Worm (Caenorhabditis elegans): ENCODE measurements around the gene F42G2.2.

F42G2.2 gene

DNA sequence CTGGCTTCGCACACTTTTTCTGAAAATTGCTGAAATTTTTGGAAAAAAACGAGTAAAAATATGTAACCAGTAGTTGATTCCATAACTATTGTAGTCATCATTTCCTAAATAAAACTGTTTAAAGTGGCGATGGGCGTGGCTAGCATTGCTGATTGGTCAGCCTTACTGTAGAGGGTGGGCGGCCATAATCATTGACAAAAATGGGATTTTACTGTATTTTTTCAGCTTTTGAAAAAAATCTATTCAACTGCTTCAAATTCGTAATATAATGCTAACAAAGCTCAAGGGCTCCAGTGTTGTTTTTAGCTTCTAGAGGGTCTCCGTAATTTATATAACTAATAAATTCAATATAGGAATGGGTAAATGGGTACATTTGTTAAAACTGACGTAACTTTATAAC lies 41.8 kb upstream of the F42G2.2 start, which contains the start of gene F16G10.7:
F16G10.7 (minus strand) TSS at position 101 of the 400 bp plus-strand sequence.
- peak; percentile 29 for TF ChIP-seq lsy-2 (tag; optimal IDR thresholded peaks at IDR 0.05)
- TF ChIP-seq cnd-1 (tag; optimal IDR thresholded peaks at IDR 0.05): no peak

DNA sequence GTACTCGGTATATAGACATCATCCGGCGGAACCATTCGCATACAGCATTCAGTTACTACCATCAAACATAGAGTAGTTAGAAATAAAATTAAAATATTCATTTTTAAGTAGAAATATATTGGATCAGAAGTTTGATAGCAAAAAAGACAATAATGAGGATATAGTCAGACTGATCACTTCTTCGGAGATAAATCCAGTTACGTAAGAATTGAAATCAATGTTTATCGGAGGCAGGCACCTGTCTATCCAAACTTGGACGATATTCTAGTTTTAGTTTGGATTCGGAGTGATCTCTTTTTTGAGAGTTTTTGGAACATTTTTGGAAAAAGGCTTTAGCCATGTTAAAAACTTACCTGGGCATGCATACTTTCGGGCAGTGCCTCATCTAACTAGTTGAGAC lies 38.7 kb upstream of the F42G2.2 start, which contains the start of gene F16G10.8:
F16G10.8 (minus strand) TSS at position 101 of the 400 bp plus-strand sequence.
- TF ChIP-seq nhr-12 (tag; optimal IDR thresholded peaks at IDR 0.05): no peak
- no peak for TF ChIP-seq unc-120 (tag; optimal IDR thresholded peaks at IDR 0.05; ENCODE audit: poor library complexity, severe bottlenecking)
- no peak for TF ChIP-seq lin-13 (tag; optimal IDR thresholded peaks at IDR 0.05)
- no peak for TF ChIP-seq tbx-8 (GFP tag; optimal IDR thresholded peaks at IDR 0.05)
- no peak for TF ChIP-seq nhr-237 (tag; optimal IDR thresholded peaks at IDR 0.05)
- TF ChIP-seq lin-32 (GFP tag; optimal IDR thresholded peaks at IDR 0.05): no peak
- TF ChIP-seq ces-1 (GFP tag; optimal IDR thresholded peaks at IDR 0.05): no peak
- no peak for TF ChIP-seq elt-3 (tag; optimal IDR thresholded peaks at IDR 0.05)
- TF ChIP-seq mab-5 (tag; optimal IDR thresholded peaks at IDR 0.05): no peak
- no peak for TF ChIP-seq pha-4 (tag; optimal IDR thresholded peaks at IDR 0.05)
- no peak for TF ChIP-seq ceh-39 (tag; optimal IDR thresholded peaks at IDR 0.05)
- TF ChIP-seq zip-8 (tag; optimal IDR thresholded peaks at IDR 0.05): no peak
- no peak for TF ChIP-seq ham-2 (GFP tag; optimal IDR thresholded peaks at IDR 0.05)

DNA sequence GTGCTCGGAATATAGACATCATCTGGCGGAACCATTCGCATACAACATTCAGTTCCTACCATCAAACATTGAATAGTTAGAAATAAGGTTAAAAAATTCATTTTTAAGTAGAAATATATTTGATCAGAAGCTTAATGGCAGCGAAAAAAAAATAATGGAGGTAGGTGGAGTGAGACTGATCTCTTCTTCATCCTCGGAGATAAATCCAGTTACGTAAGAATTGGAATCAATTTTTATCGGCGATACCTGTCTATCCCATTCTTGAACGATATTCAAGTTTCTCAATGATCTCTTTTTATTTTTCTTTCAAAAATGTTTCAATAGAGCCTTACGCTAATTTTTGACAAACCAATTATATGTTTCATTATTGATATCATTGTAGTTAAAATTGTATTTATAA lies 36.5 kb upstream of the F42G2.2 start, which contains the start of gene F16G10.9:
F16G10.9 (minus strand) TSS at position 101 of the 400 bp plus-strand sequence.
- TF ChIP-seq zip-8 (tag; optimal IDR thresholded peaks at IDR 0.05): no peak
- TF ChIP-seq tbx-8 (GFP tag; optimal IDR thresholded peaks at IDR 0.05): no peak
- TF ChIP-seq hlh-1 (tag; optimal IDR thresholded peaks at IDR 0.05): no peak
- TF ChIP-seq bed-3 (GFP tag; optimal IDR thresholded peaks at IDR 0.05): no peak
- no peak for TF ChIP-seq drap-1 (GFP tag; optimal IDR thresholded peaks at IDR 0.05)
- TF ChIP-seq mep-1 (tag; optimal IDR thresholded peaks at IDR 0.05): no peak
- no peak for TF ChIP-seq blmp-1 (tag; optimal IDR thresholded peaks at IDR 0.05)

DNA sequence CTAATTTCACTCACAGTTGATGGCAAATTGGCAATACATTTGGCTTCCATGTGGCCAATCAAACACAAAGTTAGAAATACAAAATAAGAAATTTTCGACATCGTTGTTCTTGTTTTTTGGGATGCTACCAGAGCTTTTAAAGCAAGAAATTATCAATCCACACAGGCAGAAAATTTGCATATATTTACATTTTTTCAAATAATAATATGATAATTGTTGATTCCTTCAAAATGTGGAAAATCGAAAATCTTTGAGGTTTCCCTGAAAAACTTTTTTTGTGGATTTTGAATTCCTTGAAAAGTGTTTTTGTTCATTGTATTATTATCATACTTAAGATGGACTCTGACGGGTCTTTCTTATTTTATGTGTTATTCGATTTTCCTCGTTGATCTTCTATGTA lies 31.1 kb upstream of the F42G2.2 start, which contains the start of gene F16G10.10:
F16G10.10 (minus strand) TSS at position 101 of the 400 bp plus-strand sequence.
- no peak for TF ChIP-seq nhr-28 (tag; optimal IDR thresholded peaks at IDR 0.05)

DNA sequence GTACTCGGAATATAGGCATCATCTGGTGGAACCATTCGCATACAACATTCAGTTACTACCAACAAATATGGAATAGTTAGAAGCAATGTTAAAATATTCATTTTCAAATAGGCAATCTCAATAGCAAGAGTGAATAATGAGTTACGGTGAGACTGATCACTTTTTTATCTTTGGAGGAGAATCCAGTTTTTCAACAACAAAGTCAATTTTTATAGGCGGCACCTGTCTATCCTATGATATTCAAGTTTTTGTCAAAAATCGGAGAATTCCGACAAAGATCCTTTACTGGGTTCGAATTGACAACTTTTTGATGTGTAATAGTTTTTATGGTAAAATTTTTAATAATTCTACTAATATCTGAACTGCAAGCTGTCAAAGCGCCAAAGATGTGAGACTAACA lies 28.2 kb upstream of the F42G2.2 start, which contains the start of gene F16G10.11:
F16G10.11 (minus strand) TSS at position 101 of the 400 bp plus-strand sequence.
- TF ChIP-seq unc-39 (tag; optimal IDR thresholded peaks at IDR 0.05) (no peak), drap-1 (GFP tag; optimal IDR thresholded peaks at IDR 0.05) (no peak), elt-1 (tag; optimal IDR thresholded peaks at IDR 0.05; ENCODE audit: borderline replicate concordance, insufficient read depth) (no peak), ztf-11 (tag; optimal IDR thresholded peaks at IDR 0.05) (no peak), unc-62 (GFP tag; optimal IDR thresholded peaks at IDR 0.05) (no peak), ceh-83 (GFP tag; optimal IDR thresholded peaks at IDR 0.05) (no peak), flh-1 (GFP tag; optimal IDR thresholded peaks at IDR 0.05) (no peak), bed-3 (GFP tag; optimal IDR thresholded peaks at IDR 0.05) (no peak), zip-8 (tag; optimal IDR thresholded peaks at IDR 0.05) (no peak), lin-32 (GFP tag; optimal IDR thresholded peaks at IDR 0.05) (no peak), ceh-43 (GFP tag; optimal IDR thresholded peaks at IDR 0.05) (no peak), tbx-8 (GFP tag; optimal IDR thresholded peaks at IDR 0.05) (no peak), mls-2 (tag; optimal IDR thresholded peaks at IDR 0.05) (no peak)

DNA sequence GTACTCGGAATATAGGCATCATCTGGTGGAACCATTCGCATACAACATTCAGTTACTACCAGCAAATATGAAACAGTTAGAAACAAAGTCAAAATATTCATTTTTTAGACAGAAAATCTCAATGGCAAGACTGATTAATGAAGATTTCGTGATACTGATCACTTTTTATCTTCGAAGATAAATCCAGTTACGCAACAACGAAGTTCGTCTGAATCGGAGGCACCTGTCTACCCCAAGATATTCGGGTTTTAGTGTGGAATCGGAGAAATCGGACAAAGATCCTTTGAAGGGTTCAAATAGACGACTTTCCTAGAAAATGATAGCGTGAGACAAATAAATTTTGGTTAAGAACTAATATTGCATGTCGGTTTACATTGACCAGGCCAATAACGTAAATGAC lies 26.1 kb upstream of the F42G2.2 start, which contains the start of gene F16G10.13:
F16G10.13 (minus strand) TSS at position 101 of the 400 bp plus-strand sequence.
- TF ChIP-seq nhr-12 (tag; optimal IDR thresholded peaks at IDR 0.05): no peak
- TF ChIP-seq elt-3 (tag; optimal IDR thresholded peaks at IDR 0.05): no peak
- no peak for TF ChIP-seq lin-32 (GFP tag; optimal IDR thresholded peaks at IDR 0.05)
- TF ChIP-seq zip-8 (tag; optimal IDR thresholded peaks at IDR 0.05): no peak
- TF ChIP-seq mep-1 (tag; optimal IDR thresholded peaks at IDR 0.05): no peak
- no peak for TF ChIP-seq hlh-1 (tag; optimal IDR thresholded peaks at IDR 0.05)
- TF ChIP-seq ceh-39 (tag; optimal IDR thresholded peaks at IDR 0.05): no peak
- no peak for TF ChIP-seq unc-120 (tag; optimal IDR thresholded peaks at IDR 0.05; ENCODE audit: poor library complexity, severe bottlenecking)
- no peak for TF ChIP-seq mls-2 (tag; optimal IDR thresholded peaks at IDR 0.05)
- TF ChIP-seq ceh-43 (GFP tag; optimal IDR thresholded peaks at IDR 0.05): no peak
- TF ChIP-seq flh-1 (GFP tag; optimal IDR thresholded peaks at IDR 0.05): no peak
- no peak for TF ChIP-seq M03D4.4 (tag; optimal IDR thresholded peaks at IDR 0.05)
- TF ChIP-seq cnd-1 (tag; optimal IDR thresholded peaks at IDR 0.05): no peak
- no peak for TF ChIP-seq lsy-2 (tag; optimal IDR thresholded peaks at IDR 0.05)
- TF ChIP-seq nhr-2 (tag; optimal IDR thresholded peaks at IDR 0.05): no peak
- TF ChIP-seq mab-5 (tag; optimal IDR thresholded peaks at IDR 0.05): no peak
- no peak for TF ChIP-seq ham-2 (GFP tag; optimal IDR thresholded peaks at IDR 0.05)
- no peak for TF ChIP-seq pha-4 (tag; optimal IDR thresholded peaks at IDR 0.05)

Data from whole organism, mixed stage, embryonic.